Fruit fly (Drosophila melanogaster) whole organism, wandering third instar larva: ENCODE results near the gene Rpp14a.

Experiments used
- Abd-B ChIP-seq: fragments of >200 bp; optimal IDR thresholded peaks from 2 replicates; lab custom pipeline; 2017; ENCODE audit warnings: missing biosample characterization, missing genetic modification characterization
- CG9705 ChIP-seq: fragments of 200-800 bp; sonication (Bioruptor generic); optimal IDR thresholded peaks from 2 replicates; lab custom pipeline; 2018; ENCODE audit warnings: missing biosample characterization, mild to moderate bottlenecking, missing genetic modification characterization
- CrebA ChIP-seq: fragments of 200-800 bp; sonication (Bioruptor generic); optimal IDR thresholded peaks from 2 replicates; lab custom pipeline; 2016; ENCODE audit warnings: missing biosample characterization, mild to moderate bottlenecking, missing genetic modification characterization, borderline replicate concordance
- Dfd ChIP-seq: fragments of >200 bp; optimal IDR thresholded peaks from 2 replicates; lab custom pipeline; 2017; ENCODE audit warnings: missing biosample characterization, missing genetic modification characterization
- HLH106 ChIP-seq: fragments of 200-800 bp; optimal IDR thresholded peaks from 3 replicates; lab custom pipeline; 2019; ENCODE audit warnings: missing biosample characterization, mild to moderate bottlenecking, missing genetic modification characterization, moderate library complexity
- Hnf4 ChIP-seq: fragments of 200-800 bp; sonication (Bioruptor generic); optimal IDR thresholded peaks from 2 replicates; lab custom pipeline; 2016; ENCODE audit warnings: missing biosample characterization, mild to moderate bottlenecking, missing genetic modification characterization
- Hr78 ChIP-seq: fragments of >200 bp; optimal IDR thresholded peaks from 2 replicates; lab custom pipeline; 2017; ENCODE audit warnings: missing biosample characterization, missing genetic modification characterization
- Hr83 ChIP-seq: fragments of 200-300 bp; sonication (Bioruptor generic); optimal IDR thresholded peaks from 2 replicates; lab custom pipeline; 2016; ENCODE audit warnings: missing biosample characterization, mild to moderate bottlenecking, missing genetic modification characterization, moderate library complexity; ENCODE audit not compliant: poor library complexity, severe bottlenecking
- Jra ChIP-seq: sonication (Bioruptor generic); optimal IDR thresholded peaks from 2 replicates; lab custom pipeline; 2016; ENCODE audit warnings: missing biosample characterization, missing genetic modification characterization
- Mio ChIP-seq: sonication (Bioruptor generic); optimal IDR thresholded peaks from 2 replicates; lab custom pipeline; 2016; ENCODE audit warnings: missing biosample characterization, missing genetic modification characterization
- Myc ChIP-seq: fragments of >200 bp; optimal IDR thresholded peaks from 2 replicates; lab custom pipeline; 2017
- N ChIP-seq: fragments of >200 bp; optimal IDR thresholded peaks from 2 replicates; lab custom pipeline; 2018; ENCODE audit warnings: missing biosample characterization, missing external identifiers, missing genetic modification characterization
- OdsH ChIP-seq: fragments of 200-800 bp; sonication (Bioruptor generic); optimal IDR thresholded peaks from 2 replicates; lab custom pipeline; 2016; ENCODE audit warnings: missing biosample characterization, mild to moderate bottlenecking, missing genetic modification characterization
- Rel ChIP-seq, 2 experiments: fragments of 200-800 bp; sonication (Bioruptor generic) in 1 of 2; optimal IDR thresholded peaks; 2 replicates in 1 of 2; 3 replicates in 1 of 2; lab custom pipeline; 2016 to 2019; ENCODE audit warnings: mild to moderate bottlenecking in 2 of 2, missing biosample characterization in 2 of 2, missing genetic modification characterization in 2 of 2, moderate library complexity in 1 of 2
- Sp1 ChIP-seq: fragments of 200-800 bp; sonication (Bioruptor generic); optimal IDR thresholded peaks from 3 replicates; lab custom pipeline; 2019; ENCODE audit warnings: missing biosample characterization, mild to moderate bottlenecking, missing genetic modification characterization, moderate library complexity
- Vsx2 ChIP-seq: fragments of 200-300, 225-300 bp; sonication (Bioruptor generic); optimal IDR thresholded peaks from 2 replicates; lab custom pipeline; 2018; ENCODE audit warnings: missing biosample characterization, missing genetic modification characterization; ENCODE audit not compliant: partially characterized antibody
- dmrt93B ChIP-seq: fragments of 200-800 bp; sonication (Bioruptor generic); optimal IDR thresholded peaks from 2 replicates; lab custom pipeline; 2018; ENCODE audit warnings: missing biosample characterization, mild to moderate bottlenecking, missing genetic modification characterization
- dsf ChIP-seq: sonication (Bioruptor generic); optimal IDR thresholded peaks from 2 replicates; lab custom pipeline; 2016; ENCODE audit warnings: missing biosample characterization, missing genetic modification characterization, borderline replicate concordance
- ey ChIP-seq: fragments of 200-800 bp; sonication (Bioruptor generic); optimal IDR thresholded peaks from 2 replicates; lab custom pipeline; 2016; ENCODE audit warnings: missing biosample characterization, missing genetic modification characterization
- foxo ChIP-seq, 2 experiments: fragments of 200-800 bp; sonication (Bioruptor generic); optimal IDR thresholded peaks; 2 replicates in 1 of 2; 3 replicates in 1 of 2; lab custom pipeline; 2016 to 2017; ENCODE audit warnings: missing biosample characterization in 2 of 2, missing genetic modification characterization in 2 of 2
- fru ChIP-seq: fragments of 200-800 bp; sonication (Bioruptor generic); optimal IDR thresholded peaks from 3 replicates; lab custom pipeline; 2016; ENCODE audit warnings: missing biosample characterization, mild to moderate bottlenecking, missing genetic modification characterization
- h ChIP-seq: fragments of 200-800 bp; sonication (Bioruptor generic); optimal IDR thresholded peaks from 3 replicates; lab custom pipeline; 2016; ENCODE audit warnings: missing biosample characterization, mild to moderate bottlenecking, missing genetic modification characterization
- jim ChIP-seq: fragments of 175-275, 200-325 bp; sonication (Bioruptor generic); optimal IDR thresholded peaks from 2 replicates; lab custom pipeline; 2016; ENCODE audit warnings: missing biosample characterization, mild to moderate bottlenecking, missing genetic modification characterization
- pan ChIP-seq: fragments of >200 bp; optimal IDR thresholded peaks from 2 replicates; lab custom pipeline; 2017
- psq ChIP-seq: fragments of 200-800 bp; sonication (Bioruptor generic); optimal IDR thresholded peaks from 3 replicates; lab custom pipeline; 2017; ENCODE audit warnings: missing biosample characterization, mild to moderate bottlenecking, missing genetic modification characterization, moderate library complexity
- rgr ChIP-seq: fragments of 200-800 bp; sonication (Bioruptor generic); optimal IDR thresholded peaks from 3 replicates; lab custom pipeline; 2016; ENCODE audit warnings: missing biosample characterization, mild to moderate bottlenecking, missing genetic modification characterization
- sage ChIP-seq: fragments of 200-800 bp; sonication (Bioruptor generic); optimal IDR thresholded peaks from 2 replicates; lab custom pipeline; 2016; ENCODE audit warnings: missing biosample characterization, mild to moderate bottlenecking, missing genetic modification characterization
- sv ChIP-seq: fragments of 200-800 bp; sonication (Bioruptor generic); optimal IDR thresholded peaks from 3 replicates; lab custom pipeline; 2016; ENCODE audit warnings: missing biosample characterization, missing genetic modification characterization
- tai ChIP-seq: sonication (Bioruptor generic); optimal IDR thresholded peaks from 2 replicates; lab custom pipeline; 2016; ENCODE audit warnings: missing biosample characterization, missing genetic modification characterization
- usp ChIP-seq: fragments of >200 bp; optimal IDR thresholded peaks from 2 replicates; lab custom pipeline; 2017; ENCODE audit warnings: missing biosample characterization, missing genetic modification characterization
- woc ChIP-seq: sonication (Bioruptor generic); optimal IDR thresholded peaks from 2 replicates; lab custom pipeline; 2016; ENCODE audit warnings: missing biosample characterization, mild to moderate bottlenecking, missing genetic modification characterization

The Rpp14a gene

dm6 chr3R:30100325-30100975 lies 43.8 kb downstream of the Rpp14a start:
- TF ChIP-seq Jra (GFP tag; lab: Kevin White, UChicago): no peak
- no peak for TF ChIP-seq Mio (GFP tag; lab: Kevin White, UChicago)
- TF ChIP-seq psq (GFP tag; lab: Kevin White, UChicago): peak; percentile 99
- TF ChIP-seq pan (lab: Kevin White, UChicago): no peak
- no peak for TF ChIP-seq ey (GFP tag; lab: Kevin White, UChicago)
- TF ChIP-seq sage: peak; percentile 34
- no peak for TF ChIP-seq Rel (GFP tag; optimal IDR thresholded peaks at IDR 0.05; lab: Kevin White, UChicago)
- peak; percentile 68 for TF ChIP-seq Rel (tag; optimal IDR thresholded peaks at IDR 0.05; lab: Kevin White, UChicago)
- TF ChIP-seq Myc (lab: Kevin White, UChicago): no peak
- TF ChIP-seq usp: no peak
- peak; percentile 3 for TF ChIP-seq Hr83
- no peak for TF ChIP-seq Vsx2 (GFP tag; lab: Kevin White, UChicago)
- TF ChIP-seq dsf (GFP tag; lab: Kevin White, UChicago): no peak
- TF ChIP-seq CG9705 (GFP tag; lab: Kevin White, UChicago): no peak
- TF ChIP-seq foxo (GFP tag; optimal IDR thresholded peaks at IDR 0.05; lab: Kevin White, UChicago): no peak
- peak; percentile 52 for TF ChIP-seq CrebA (GFP tag; lab: Kevin White, UChicago)
- no peak for TF ChIP-seq rgr
- no peak for TF ChIP-seq sv (GFP tag; lab: Kevin White, UChicago)
- no peak for TF ChIP-seq OdsH (GFP tag; lab: Kevin White, UChicago)
- TF ChIP-seq Hnf4: peak; percentile 43
- TF ChIP-seq tai (GFP tag; lab: Kevin White, UChicago): no peak
- peak; percentile 94 for TF ChIP-seq fru (GFP tag; lab: Kevin White, UChicago)
- TF ChIP-seq Abd-B (GFP tag; lab: Kevin White, UChicago): no peak
- TF ChIP-seq jim (GFP tag; lab: Kevin White, UChicago): peak; percentile 93
- no peak for TF ChIP-seq Dfd
- TF ChIP-seq h (GFP tag; lab: Kevin White, UChicago): no peak
- TF ChIP-seq Sp1 (GFP tag; lab: Kevin White, UChicago): peak; percentile 57

dm6 chr3R:30100976-30101332 lies 44.3 kb downstream of the Rpp14a start:
- peak; percentile 25 for TF ChIP-seq ey (GFP tag; lab: Kevin White, UChicago)
- TF ChIP-seq h (GFP tag; lab: Kevin White, UChicago): peak; percentile 19
- no peak for TF ChIP-seq tai (GFP tag; lab: Kevin White, UChicago)
- TF ChIP-seq HLH106 (tag; lab: Kevin White, UChicago): peak; percentile 27
- TF ChIP-seq Hr78 (GFP tag; lab: Kevin White, UChicago): no peak
- TF ChIP-seq rgr: no peak
- TF ChIP-seq Myc (lab: Kevin White, UChicago): no peak
- peak in 1 of 2 experiments; percentile 32 for TF ChIP-seq foxo (GFP tag; optimal IDR thresholded peaks at IDR 0.05; lab: Kevin White, UChicago)
- no peak for TF ChIP-seq Rel (GFP tag; optimal IDR thresholded peaks at IDR 0.05; lab: Kevin White, UChicago)
- no peak for TF ChIP-seq Rel (tag; optimal IDR thresholded peaks at IDR 0.05; lab: Kevin White, UChicago)
- TF ChIP-seq Abd-B (GFP tag; lab: Kevin White, UChicago): no peak
- peak; percentile 35 for TF ChIP-seq woc (GFP tag; lab: Kevin White, UChicago)
- TF ChIP-seq fru (GFP tag; lab: Kevin White, UChicago): no peak

- TF ChIP-seq pan (lab: Kevin White, UChicago) (no peak), foxo (GFP tag; optimal IDR thresholded peaks at IDR 0.05; lab: Kevin White, UChicago) (peak in 1 of 2 experiments; percentile 13), Vsx2 (GFP tag; lab: Kevin White, UChicago) (no peak), N (GFP tag; lab: Kevin White, UChicago) (no peak), HLH106 (tag; lab: Kevin White, UChicago) (peak; percentile 12), ey (GFP tag; lab: Kevin White, UChicago) (peak; percentile 26), dmrt93B (GFP tag; lab: Kevin White, UChicago) (no peak), rgr (peak; percentile 27)
These were observed 44.8 kb downstream of the Rpp14a start for dm6 chr3R:30101389-30101935.
